Worm (Caenorhabditis elegans) whole organism, L4 larva: ENCODE results near the gene lpin-1.

ENCODE experiments used
- F49E8.2 ChIP-seq: sonication (generic microtip); optimal IDR thresholded peaks from 2 replicates; lab custom pipeline; 2016; ENCODE audit warnings: missing compliant biosample characterization, mild to moderate bottlenecking, missing genetic modification characterization, borderline replicate concordance
- T20F7.1 ChIP-seq: fragments of 200-800 bp; sonication (Bioruptor generic); optimal IDR thresholded peaks from 2 replicates; lab custom pipeline; 2018; ENCODE audit warnings: mild to moderate bottlenecking, missing genetic modification characterization, missing compliant biosample characterization
- Y105C5A.15 ChIP-seq: fragments of 200-800 bp; sonication (Bioruptor generic); IDR thresholded peaks from 2 replicates; pipeline ENCODE4 v1.3.6; 2022; ENCODE audit warnings: missing genetic modification characterization, missing compliant biosample characterization
- Y48G9A.11 ChIP-seq: fragments of 200-800 bp; sonication (Bioruptor generic); IDR thresholded peaks from 2 replicates; pipeline ENCODE4 v1.3.6; 2022; ENCODE audit warnings: missing genetic modification reagents, missing genetic modification characterization, missing compliant biosample characterization
- aha-1 ChIP-seq: fragments of 150-350 bp; peaks from one replicate; lab custom pipeline; 2014; ENCODE audit warnings: missing biosample characterization, missing genetic modification characterization
- aly-2 ChIP-seq: sonication (generic microtip); optimal IDR thresholded peaks from 2 replicates; lab custom pipeline; 2018; ENCODE audit warnings: missing biosample characterization, missing genetic modification characterization
- arid-1 ChIP-seq: fragments of 200-800 bp; sonication (Bioruptor generic); conservative IDR thresholded peaks from 2 replicates; pipeline ENCODE4 v1.3.6; 2022; ENCODE audit warnings: missing genetic modification reagents, missing genetic modification characterization, missing compliant biosample characterization
- ceh-28 ChIP-seq: fragments of 150-350 bp; optimal IDR thresholded peaks from 2 replicates; lab custom pipeline; 2014; ENCODE audit warnings: missing biosample characterization, missing genetic modification reagents, missing genetic modification characterization
- ces-1 ChIP-seq: fragments of 150-350 bp; sonication (generic microtip); optimal IDR thresholded peaks from 4 replicates; lab custom pipeline; 2014; ENCODE audit warnings: missing biosample characterization, missing genetic modification reagents, missing genetic modification characterization
- ctbp-1 ChIP-seq: fragments of 200-800 bp; sonication (Bioruptor generic); IDR thresholded peaks from 2 replicates; pipeline ENCODE4 v1.3.6; 2022; ENCODE audit warnings: missing genetic modification reagents, missing genetic modification characterization, missing compliant biosample characterization
- daf-16 ChIP-seq, 3 experiments: sonication (generic microtip); optimal IDR thresholded peaks; 2 replicates each; lab custom pipeline; 2016 to 2017; ENCODE audit warnings: missing genetic modification characterization in 3 of 3, missing genetic modification reagents in 3 of 3, mild to moderate bottlenecking in 2 of 3, missing compliant biosample characterization in 2 of 3, missing biosample characterization in 1 of 3, moderate library complexity in 1 of 3
- daf-8 ChIP-seq: fragments of 200-800 bp; sonication (Bioruptor generic); IDR thresholded peaks from 2 replicates; pipeline ENCODE4 v1.3.6; 2022; ENCODE audit warnings: missing genetic modification characterization, missing compliant biosample characterization
- dmd-6 ChIP-seq: fragments of 200-800 bp; sonication (Bioruptor generic); IDR thresholded peaks from 2 replicates; pipeline ENCODE4 v1.3.6; 2022; ENCODE audit warnings: missing genetic modification reagents, missing genetic modification characterization, missing compliant biosample characterization
- dmd-8 ChIP-seq: fragments of 200-800 bp; sonication (Bioruptor generic); IDR thresholded peaks from 2 replicates; pipeline ENCODE4 v1.3.6; 2022; ENCODE audit warnings: missing genetic modification characterization, missing compliant biosample characterization
- dpl-1 ChIP-seq: fragments of 150-350 bp; optimal IDR thresholded peaks from 2 replicates; lab custom pipeline; 2014; ENCODE audit warnings: missing biosample characterization, missing genetic modification reagents, missing genetic modification characterization
- egl-43 ChIP-seq: fragments of 200-800 bp; sonication (Bioruptor generic); IDR thresholded peaks from 2 replicates; pipeline ENCODE4 v1.3.6; 2022; ENCODE audit warnings: missing genetic modification reagents, missing genetic modification characterization, missing compliant biosample characterization
- fkh-10 ChIP-seq: fragments of 150-350 bp; optimal IDR thresholded peaks from 2 replicates; lab custom pipeline; 2014; ENCODE audit warnings: missing biosample characterization, missing genetic modification reagents, missing genetic modification characterization
- gei-8 ChIP-seq: fragments of 200-800 bp; sonication (Bioruptor generic); optimal IDR thresholded peaks from 2 replicates; lab custom pipeline; 2018; ENCODE audit warnings: mild to moderate bottlenecking, missing genetic modification characterization, missing compliant biosample characterization
- hif-1 ChIP-seq, 2 experiments: sonication (generic microtip); optimal IDR thresholded peaks; 2 replicates each; lab custom pipeline; 2016 to 2017; ENCODE audit warnings: missing compliant biosample characterization in 2 of 2, missing genetic modification characterization in 2 of 2, missing genetic modification reagents in 2 of 2, missing genotype in 2 of 2, mild to moderate bottlenecking in 1 of 2
- hlh-30 ChIP-seq: sonication (generic microtip); optimal IDR thresholded peaks from 2 replicates; lab custom pipeline; 2017; ENCODE audit warnings: antibody characterized with exemption, mild to moderate bottlenecking, missing genetic modification characterization, missing compliant biosample characterization; ENCODE audit not compliant: insufficient read depth
- lin-13 ChIP-seq: fragments of 150-350 bp; optimal IDR thresholded peaks from 2 replicates; lab custom pipeline; 2014; ENCODE audit warnings: missing biosample characterization, missing genetic modification reagents, missing genetic modification characterization
- lin-38 ChIP-seq: fragments of 200-800 bp; sonication (Bioruptor generic); IDR thresholded peaks from 2 replicates; pipeline ENCODE4 v1.3.6; 2022; ENCODE audit warnings: missing genetic modification reagents, missing genetic modification characterization, missing compliant biosample characterization
- madf-9 ChIP-seq: fragments of 200-800 bp; sonication (Bioruptor generic); conservative IDR thresholded peaks from 2 replicates; pipeline ENCODE4 v1.3.6; 2022; ENCODE audit warnings: missing genetic modification reagents, missing genetic modification characterization, missing compliant biosample characterization
- mdl-1 ChIP-seq, 2 experiments: fragments of 150-350 bp in 1 of 2; sonication (generic microtip) in 1 of 2; optimal IDR thresholded peaks; 2 replicates each; lab custom pipeline; 2014 to 2017; ENCODE audit warnings: missing biosample characterization in 2 of 2, missing genetic modification characterization in 2 of 2
- mep-1 ChIP-seq: fragments of 150-350 bp; sonication (generic microtip); optimal IDR thresholded peaks from 3 replicates; lab custom pipeline; 2014; ENCODE audit warnings: missing biosample characterization, missing genetic modification characterization
- mxl-2 ChIP-seq: fragments of 200-800 bp; sonication (Bioruptor generic); conservative IDR thresholded peaks from 2 replicates; pipeline ENCODE4 v1.3.6; 2022; ENCODE audit warnings: missing genetic modification reagents, missing genetic modification characterization, missing compliant biosample characterization
- nhr-102 ChIP-seq: sonication (generic microtip); optimal IDR thresholded peaks from 2 replicates; lab custom pipeline; 2016; ENCODE audit warnings: mild to moderate bottlenecking, missing genetic modification characterization, moderate library complexity, missing compliant biosample characterization
- nhr-111 ChIP-seq: fragments of 200-800 bp; sonication (Bioruptor generic); optimal IDR thresholded peaks from 2 replicates; lab custom pipeline; 2018; ENCODE audit warnings: mild to moderate bottlenecking, missing genetic modification characterization, missing compliant biosample characterization
- nhr-48 ChIP-seq: sonication (generic microtip); optimal IDR thresholded peaks from 2 replicates; lab custom pipeline; 2016; ENCODE audit warnings: mild to moderate bottlenecking, missing genetic modification characterization, missing compliant biosample characterization
- pha-4 ChIP-seq, 2 experiments: fragments of 150-350 bp in 1 of 2; fragments of 200-800 bp in 1 of 2; sonication (Bioruptor generic) in 1 of 2; IDR thresholded peaks in 1 of 2; optimal IDR thresholded peaks in 1 of 2; 2 replicates each; pipeline versions ENCODE4 v1.3.6 to Lab custom; 2014 to 2022; ENCODE audit warnings: missing genetic modification characterization in 2 of 2, missing genetic modification reagents in 2 of 2, missing biosample characterization in 1 of 2, missing compliant biosample characterization in 1 of 2
- saeg-2 ChIP-seq: fragments of 200-800 bp; sonication (Bioruptor generic); IDR thresholded peaks from 2 replicates; pipeline ENCODE4 v1.3.6; 2022; ENCODE audit warnings: missing genetic modification reagents, missing genetic modification characterization, missing compliant biosample characterization
- sdz-12 ChIP-seq: fragments of 200-800 bp; sonication (Bioruptor generic); optimal IDR thresholded peaks from 2 replicates; lab custom pipeline; 2018; ENCODE audit warnings: mild to moderate bottlenecking, missing genetic modification characterization, missing compliant biosample characterization
- set-16 ChIP-seq: fragments of 200-800 bp; sonication (Bioruptor generic); IDR thresholded peaks from 2 replicates; pipeline ENCODE4 v1.3.6; 2022; ENCODE audit warnings: missing genetic modification reagents, missing genetic modification characterization, missing compliant biosample characterization
- snpc-1.2 ChIP-seq: fragments of 200-800 bp; sonication (Bioruptor generic); IDR thresholded peaks from 2 replicates; pipeline ENCODE4 v1.3.6; 2022; ENCODE audit warnings: missing genetic modification reagents, missing genetic modification characterization, missing compliant biosample characterization
- snpc-4 ChIP-seq: fragments of 150-350 bp; optimal IDR thresholded peaks from 2 replicates; lab custom pipeline; 2014; ENCODE audit warnings: missing biosample characterization, missing genetic modification characterization
- tra-1 ChIP-seq: fragments of 200-800 bp; sonication (Bioruptor generic); IDR thresholded peaks from 2 replicates; pipeline ENCODE4 v1.3.6; 2022; ENCODE audit warnings: missing genetic modification reagents, missing genetic modification characterization, missing compliant biosample characterization
- unc-130 ChIP-seq: sonication (generic microtip); optimal IDR thresholded peaks from 2 replicates; lab custom pipeline; 2016; ENCODE audit warnings: missing genetic modification reagents, missing genetic modification characterization, missing compliant biosample characterization
- unc-39 ChIP-seq: sonication (generic microtip); optimal IDR thresholded peaks from 2 replicates; lab custom pipeline; 2017; ENCODE audit warnings: missing biosample characterization, missing genetic modification characterization
- unc-62 ChIP-seq, 3 experiments: fragments of 150-350 bp in 1 of 3; sonication (generic microtip); optimal IDR thresholded peaks in 2 of 3; peaks in 1 of 3; 1 replicate in 1 of 3; 2 replicates in 2 of 3; lab custom pipeline; 2014 to 2017; ENCODE audit warnings: missing biosample characterization in 3 of 3, missing genetic modification characterization in 3 of 3, missing genetic modification reagents in 3 of 3, missing genotype in 1 of 3
- vab-7 ChIP-seq: fragments of 200-800 bp; sonication (Bioruptor generic); IDR thresholded peaks from 2 replicates; pipeline ENCODE4 v1.3.6; 2022; ENCODE audit warnings: missing genetic modification reagents, missing genetic modification characterization, missing compliant biosample characterization
- zag-1 ChIP-seq: fragments of 150-350 bp; optimal IDR thresholded peaks from 2 replicates; lab custom pipeline; 2014; ENCODE audit warnings: missing biosample characterization, missing genetic modification characterization
- zip-11 ChIP-seq: fragments of 200-800 bp; sonication (Bioruptor generic); IDR thresholded peaks from 2 replicates; pipeline ENCODE4 v1.3.6; 2022; ENCODE audit warnings: missing genetic modification characterization, missing compliant biosample characterization
- zip-2 ChIP-seq: fragments of 150-350 bp; optimal IDR thresholded peaks from 2 replicates; lab custom pipeline; 2014; ENCODE audit warnings: missing biosample characterization, missing genetic modification characterization
- ztf-7 ChIP-seq: fragments of 150-350 bp; optimal IDR thresholded peaks from 2 replicates; lab custom pipeline; 2014; ENCODE audit warnings: missing biosample characterization, missing genetic modification characterization

The lpin-1 gene

DNA sequence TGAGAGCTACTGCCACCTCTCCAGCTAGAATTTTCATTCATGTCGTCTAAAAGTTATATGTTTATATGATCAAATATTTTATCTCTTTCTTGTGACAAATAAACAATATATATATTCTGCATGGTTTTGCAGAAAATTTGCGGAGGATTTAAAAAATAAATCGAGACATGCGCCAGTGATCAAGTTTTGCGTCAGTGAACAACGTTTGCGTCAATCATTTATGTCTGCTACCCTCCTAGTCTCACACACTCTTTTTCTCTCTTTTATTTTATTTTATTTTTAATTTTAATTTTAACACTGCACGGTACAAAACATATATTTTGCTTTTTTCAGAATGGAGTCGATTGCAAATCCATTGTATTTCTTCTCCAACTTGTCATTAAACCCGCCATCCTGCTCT is 24.6 kb upstream of the lpin-1 start, which contains the start of the genes tag-65 and ccz-1 (continued):
- peak; percentile 76 for TF ChIP-seq nhr-48 (tag; lab: Kevin White, UChicago)
- no peak for TF ChIP-seq set-16 (GFP tag; lab: Robert Waterston, UW)
- TF ChIP-seq, all 104 proteins: peak for 36

DNA sequence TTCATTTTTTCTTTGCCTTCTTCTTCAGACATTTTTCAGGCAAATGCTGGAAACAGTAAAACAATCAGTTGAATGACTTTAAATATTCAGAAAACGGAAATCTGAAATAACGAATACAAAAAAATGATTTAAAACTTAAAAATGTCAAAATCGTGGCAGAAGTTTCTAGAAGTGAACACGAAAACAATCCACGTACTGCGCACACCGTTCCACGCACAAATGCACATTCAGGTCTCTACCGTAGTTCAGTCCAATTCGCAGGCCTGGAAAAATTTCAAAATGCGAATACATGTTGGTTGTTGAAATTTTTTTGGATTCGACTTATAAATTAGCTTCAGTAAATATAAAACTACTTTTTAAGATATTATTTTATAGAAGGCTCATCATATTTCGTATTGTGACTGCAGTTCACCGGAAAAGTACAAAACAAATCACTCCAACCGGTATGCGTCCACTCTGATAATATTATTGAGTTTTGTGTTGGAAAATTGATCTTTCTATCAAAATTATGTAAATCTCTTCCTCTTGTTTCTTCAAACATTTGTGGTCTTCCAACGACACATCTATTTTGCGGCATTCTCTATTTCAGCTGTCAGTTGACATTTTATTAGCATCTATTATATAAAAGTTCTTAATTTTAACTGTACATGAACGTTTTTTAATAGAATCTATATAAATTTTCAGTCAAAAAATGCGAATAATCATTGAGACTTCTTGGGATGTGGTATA is 18.1 kb upstream of the lpin-1 start, which contains the start of the genes mip-2 and F58G11.4:
Gene mip-2, minus strand, starts transcription at position 48 of the 729 bp plus-strand sequence.
Gene F58G11.4, plus strand, starts transcription at position 679 of the 729 bp plus-strand sequence.
- no peak for TF ChIP-seq nhr-111 (GFP tag; lab: Kevin White, UChicago)
- TF ChIP-seq Y48G9A.11, result peak; percentile 59
- TF ChIP-seq nhr-102 (tag; lab: Kevin White, UChicago), result no peak
- peak; percentile 62 for TF ChIP-seq aha-1 (tag; lab: Kevin White, UChicago)
- peak in 1 of 2 experiments; percentile 49 for TF ChIP-seq unc-62 (GFP tag; optimal IDR thresholded peaks at IDR 0.05 in 1 of 2; lab: Kevin White, UChicago)
- TF ChIP-seq unc-62 (tag; optimal IDR thresholded peaks at IDR 0.05; lab: Kevin White, UChicago), result no peak

DNA sequence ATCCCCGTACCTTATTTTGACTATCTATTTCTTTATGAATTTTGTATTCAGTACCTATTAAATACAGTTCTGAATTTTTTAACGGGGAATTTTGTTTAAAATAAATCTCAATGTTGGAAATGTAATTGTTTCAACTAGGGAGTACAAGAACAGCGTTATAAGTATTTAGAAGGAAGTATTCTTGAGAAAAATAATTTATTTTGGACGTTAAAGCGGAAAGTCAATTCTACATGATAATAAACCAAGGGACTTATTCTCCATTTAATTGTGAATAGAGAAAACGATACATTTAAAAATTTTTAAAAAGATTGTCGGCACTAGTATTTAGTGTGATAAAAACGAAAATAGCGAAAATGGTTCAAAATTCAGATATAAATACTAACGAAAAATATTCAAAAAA is 15.2 kb upstream of the lpin-1 start:
- TF ChIP-seq unc-130 (GFP tag; lab: Kevin White, UChicago), result peak; percentile 26
- no peak for TF ChIP-seq hlh-30 (tag; lab: Kevin White, UChicago)
- TF ChIP-seq dmd-8 (GFP tag; lab: Robert Waterston, UW), result no peak
- TF ChIP-seq F49E8.2 (tag; lab: Kevin White, UChicago), result peak; percentile 66
- TF ChIP-seq ztf-7 (tag; lab: Kevin White, UChicago), result no peak
- 0 out of 2 replicates have a peak, but pooled peaks have one; percentile 34 for TF ChIP-seq snpc-1.2
- peak; percentile 51; the same call in 1 of the 2 replicates for TF ChIP-seq pha-4 (GFP tag; IDR thresholded peaks at IDR 0.05; lab: Robert Waterston, UW)
- no peak for TF ChIP-seq pha-4 (tag; optimal IDR thresholded peaks at IDR 0.05; lab: Kevin White, UChicago)
- no peak for TF ChIP-seq ces-1
- TF ChIP-seq lin-13 (GFP tag; lab: Kevin White, UChicago), result no peak
- no peak for TF ChIP-seq ceh-28
- TF ChIP-seq mep-1 (tag; lab: Kevin White, UChicago), result peak; percentile 29
- no peak for TF ChIP-seq zag-1 (tag; lab: Kevin White, UChicago)
- TF ChIP-seq daf-16 (GFP tag; optimal IDR thresholded peaks at IDR 0.05; lab: Kevin White, UChicago), result no peak
- no peak for TF ChIP-seq daf-16 (tag; optimal IDR thresholded peaks at IDR 0.05; lab: Kevin White, UChicago)
- no peak for TF ChIP-seq hif-1 (tag; optimal IDR thresholded peaks at IDR 0.05; lab: Kevin White, UChicago)
- TF ChIP-seq mxl-2 (GFP tag; lab: Robert Waterston, UW), result no peak
- TF ChIP-seq zip-2 (tag; lab: Kevin White, UChicago), result no peak
- no peak for TF ChIP-seq unc-39
- no peak for TF ChIP-seq dpl-1 (GFP tag; lab: Kevin White, UChicago)
- TF ChIP-seq daf-8 (GFP tag; lab: Robert Waterston, UW), result no peak
- TF ChIP-seq aha-1 (tag; lab: Kevin White, UChicago), result peak; percentile 80
- TF ChIP-seq T20F7.1 (GFP tag; lab: Kevin White, UChicago), result no peak
- no peak for TF ChIP-seq saeg-2 (GFP tag; lab: Robert Waterston, UW)
- TF ChIP-seq vab-7 (GFP tag; lab: Robert Waterston, UW), result no peak
- no peak for TF ChIP-seq egl-43 (GFP tag; lab: Robert Waterston, UW)
- TF ChIP-seq zip-11 (GFP tag; lab: Robert Waterston, UW), result no peak
- peak; percentile 63 for TF ChIP-seq lin-38 (GFP tag; lab: Robert Waterston, UW)
- TF ChIP-seq madf-9 (GFP tag; lab: Robert Waterston, UW), result no peak
- no peak for TF ChIP-seq mdl-1 (tag; optimal IDR thresholded peaks at IDR 0.05; lab: Kevin White, UChicago)
- TF ChIP-seq sdz-12 (GFP tag; lab: Kevin White, UChicago), result no peak
- 0 out of 2 replicates have a peak, but pooled peaks have one; percentile 30 for TF ChIP-seq Y105C5A.15
- TF ChIP-seq gei-8 (GFP tag; lab: Kevin White, UChicago), result no peak
- TF ChIP-seq snpc-4 (tag; lab: Kevin White, UChicago), result no peak
- no peak for TF ChIP-seq dmd-6 (GFP tag; lab: Robert Waterston, UW)
- TF ChIP-seq arid-1, result no peak; the same call in 1 of the 2 replicates
- TF ChIP-seq aly-2 (tag; lab: Kevin White, UChicago), result no peak
- no peak for TF ChIP-seq fkh-10 (GFP tag; lab: Kevin White, UChicago)
- no peak for TF ChIP-seq ctbp-1
- no peak for TF ChIP-seq tra-1 (GFP tag; lab: Robert Waterston, UW)
